Fruit fly (Drosophila melanogaster) whole organism, pupa: Measurements from ENCODE around the gene Iris.

Source experiments
- Snoo ChIP-seq: fragments of 200-800 bp; sonication (Bioruptor generic); optimal IDR thresholded peaks from 3 replicates; lab custom pipeline; 2017; ENCODE audit warnings: missing biosample characterization, mild to moderate bottlenecking, missing genetic modification characterization, inconsistent platforms
- rn ChIP-seq: fragments of 200-800 bp; sonication (Bioruptor generic); IDR thresholded peaks from 2 replicates; pipeline ENCODE4 v1.3.6; 2022; ENCODE audit warnings: missing biosample characterization, missing genetic modification characterization

DNA sequence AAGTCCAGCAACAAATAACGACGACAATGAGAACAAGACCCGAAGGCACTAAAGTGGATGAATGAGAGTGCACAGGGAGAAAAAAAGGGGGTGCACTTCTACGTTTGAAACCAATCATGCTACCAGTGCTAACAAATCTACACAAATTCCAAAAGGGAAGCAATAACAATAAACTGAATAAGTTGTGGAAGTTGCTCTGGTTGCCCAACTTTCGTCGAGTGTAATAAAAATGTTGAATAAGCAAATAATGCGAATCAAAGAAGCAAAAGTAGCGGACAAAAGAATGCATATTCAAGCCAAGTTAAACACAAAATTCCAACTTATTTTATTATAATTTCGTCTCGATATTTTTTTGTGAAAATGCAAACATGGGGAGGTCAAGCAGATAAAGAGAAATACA is 42.2 kb downstream of the Iris start:
- no peak for TF ChIP-seq rn
- TF ChIP-seq Snoo (tag; lab: Kevin White, UChicago), result no peak
